Worm (Caenorhabditis elegans) whole organism, mixed stage, embryonic: ENCODE measurements around the gene F45G2.7.

Source experiments
- M03D4.4 ChIP-seq: sonication (generic microtip); optimal IDR thresholded peaks from 2 replicates; lab custom pipeline; 2017; ENCODE audit warnings: mild to moderate bottlenecking, missing genetic modification characterization, missing compliant biosample characterization
- bed-3 ChIP-seq: fragments of 200-800 bp; sonication (Bioruptor generic); optimal IDR thresholded peaks from 3 replicates; lab custom pipeline; 2018; ENCODE audit warnings: mild to moderate bottlenecking, missing genetic modification characterization, moderate library complexity, missing compliant biosample characterization
- blmp-1 ChIP-seq: fragments of 150-350 bp; optimal IDR thresholded peaks from 2 replicates; lab custom pipeline; 2014; ENCODE audit warnings: missing biosample characterization, missing genetic modification characterization
- ceh-39 ChIP-seq: fragments of 150-350 bp; optimal IDR thresholded peaks from 2 replicates; lab custom pipeline; 2014; ENCODE audit warnings: missing biosample characterization, missing genetic modification characterization
- ceh-43 ChIP-seq: fragments of 200-800 bp; sonication (Bioruptor generic); optimal IDR thresholded peaks from 2 replicates; lab custom pipeline; 2018; ENCODE audit warnings: mild to moderate bottlenecking, missing genetic modification characterization, moderate library complexity, missing compliant biosample characterization
- ces-1 ChIP-seq: fragments of 150-350 bp; optimal IDR thresholded peaks from 2 replicates; lab custom pipeline; 2014; ENCODE audit warnings: missing biosample characterization, missing genetic modification reagents, missing genetic modification characterization
- cnd-1 ChIP-seq: fragments of 200-800 bp; sonication (Bioruptor generic); optimal IDR thresholded peaks from 2 replicates; lab custom pipeline; 2018; ENCODE audit warnings: mild to moderate bottlenecking, missing genetic modification characterization, missing compliant biosample characterization
- drap-1 ChIP-seq: fragments of 200-800 bp; sonication (Bioruptor generic); optimal IDR thresholded peaks from 3 replicates; lab custom pipeline; 2018; ENCODE audit warnings: mild to moderate bottlenecking, missing genetic modification characterization, missing compliant biosample characterization
- elt-1 ChIP-seq: sonication (generic microtip); optimal IDR thresholded peaks from 2 replicates; lab custom pipeline; 2017; ENCODE audit warnings: missing genetic modification characterization, mild to moderate bottlenecking, missing compliant biosample characterization, antibody characterized with exemption, moderate library complexity, borderline replicate concordance; ENCODE audit not compliant: insufficient read depth
- elt-3 ChIP-seq: fragments of 150-350 bp; optimal IDR thresholded peaks from 2 replicates; lab custom pipeline; 2014; ENCODE audit warnings: missing biosample characterization, missing genetic modification characterization
- flh-1 ChIP-seq: fragments of 200-800 bp; sonication (Bioruptor generic); optimal IDR thresholded peaks from 2 replicates; lab custom pipeline; 2018; ENCODE audit warnings: mild to moderate bottlenecking, missing genetic modification characterization, moderate library complexity, missing compliant biosample characterization
- ham-2 ChIP-seq: fragments of 200-800 bp; sonication (Bioruptor generic); optimal IDR thresholded peaks from 2 replicates; lab custom pipeline; 2018; ENCODE audit warnings: mild to moderate bottlenecking, missing genetic modification characterization, missing compliant biosample characterization
- hlh-1 ChIP-seq: fragments of 150-350 bp; optimal IDR thresholded peaks from 2 replicates; lab custom pipeline; 2014; ENCODE audit warnings: missing biosample characterization, missing genetic modification reagents, missing genetic modification characterization
- lin-13 ChIP-seq: fragments of 150-350 bp; optimal IDR thresholded peaks from 2 replicates; lab custom pipeline; 2014; ENCODE audit warnings: missing biosample characterization, missing genetic modification characterization
- lin-32 ChIP-seq: fragments of 200-800 bp; sonication (Bioruptor generic); optimal IDR thresholded peaks from 2 replicates; lab custom pipeline; 2018; ENCODE audit warnings: mild to moderate bottlenecking, missing genetic modification characterization, missing compliant biosample characterization
- lsy-2 ChIP-seq: fragments of 150-350 bp; optimal IDR thresholded peaks from 2 replicates; lab custom pipeline; 2014; ENCODE audit warnings: missing biosample characterization, missing genetic modification characterization
- mab-5 ChIP-seq: fragments of 150-350 bp; optimal IDR thresholded peaks from 2 replicates; lab custom pipeline; 2014; ENCODE audit warnings: missing biosample characterization, missing genetic modification characterization
- mep-1 ChIP-seq: fragments of 150-350 bp; optimal IDR thresholded peaks from 2 replicates; lab custom pipeline; 2017; ENCODE audit warnings: missing biosample characterization, missing genetic modification reagents, missing genetic modification characterization, inconsistent platforms
- mls-2 ChIP-seq: sonication (generic microtip); optimal IDR thresholded peaks from 2 replicates; lab custom pipeline; 2016; ENCODE audit warnings: mild to moderate bottlenecking, missing genetic modification characterization, moderate library complexity, missing compliant biosample characterization
- nhr-12 ChIP-seq: fragments of 150-350 bp; optimal IDR thresholded peaks from 2 replicates; lab custom pipeline; 2014; ENCODE audit warnings: missing biosample characterization, missing genetic modification characterization
- nhr-2 ChIP-seq: fragments of 150-350 bp; optimal IDR thresholded peaks from 2 replicates; lab custom pipeline; 2014; ENCODE audit warnings: missing biosample characterization, missing genetic modification characterization
- nhr-237 ChIP-seq: fragments of 150-350 bp; optimal IDR thresholded peaks from 2 replicates; lab custom pipeline; 2014; ENCODE audit warnings: missing biosample characterization, missing genetic modification characterization
- nhr-28 ChIP-seq: fragments of 150-350 bp; optimal IDR thresholded peaks from 2 replicates; lab custom pipeline; 2014; ENCODE audit warnings: missing biosample characterization, missing genetic modification characterization
- nhr-76 ChIP-seq: sonication (generic microtip); optimal IDR thresholded peaks from 2 replicates; lab custom pipeline; 2017; ENCODE audit warnings: missing biosample characterization, missing genetic modification characterization
- pha-4 ChIP-seq: fragments of 150-350 bp; optimal IDR thresholded peaks from 2 replicates; lab custom pipeline; 2018; ENCODE audit warnings: missing biosample characterization, missing genetic modification reagents, missing genetic modification characterization
- sem-2 ChIP-seq: fragments of 200-800 bp; sonication (Bioruptor generic); optimal IDR thresholded peaks from 2 replicates; lab custom pipeline; 2018; ENCODE audit warnings: mild to moderate bottlenecking, missing genetic modification characterization, missing compliant biosample characterization
- snpc-4 ChIP-seq: fragments of 150-350 bp; optimal IDR thresholded peaks from 2 replicates; lab custom pipeline; 2014; ENCODE audit warnings: missing biosample characterization, missing genetic modification characterization
- sptf-1 ChIP-seq: sonication (generic microtip); optimal IDR thresholded peaks from 2 replicates; lab custom pipeline; 2017; ENCODE audit warnings: mild to moderate bottlenecking, missing genetic modification characterization, moderate library complexity, missing compliant biosample characterization
- tbx-8 ChIP-seq: fragments of 200-800 bp; sonication (Bioruptor generic); optimal IDR thresholded peaks from 2 replicates; lab custom pipeline; 2018; ENCODE audit warnings: mild to moderate bottlenecking, missing genetic modification characterization, moderate library complexity, missing compliant biosample characterization
- unc-120 ChIP-seq: sonication (generic microtip); optimal IDR thresholded peaks from 2 replicates; lab custom pipeline; 2017; ENCODE audit warnings: missing genetic modification characterization, missing compliant biosample characterization; ENCODE audit not compliant: poor library complexity, severe bottlenecking
- unc-39 ChIP-seq: fragments of 150-350 bp; optimal IDR thresholded peaks from 2 replicates; lab custom pipeline; 2014; ENCODE audit warnings: missing biosample characterization, missing genetic modification characterization
- unc-62 ChIP-seq: fragments of 150-350 bp; optimal IDR thresholded peaks from 2 replicates; lab custom pipeline; 2014; ENCODE audit warnings: missing biosample characterization, missing genetic modification reagents, missing genetic modification characterization
- zip-8 ChIP-seq: fragments of 150-350 bp; optimal IDR thresholded peaks from 2 replicates; lab custom pipeline; 2014; ENCODE audit warnings: missing biosample characterization, missing genetic modification characterization
- ztf-11 ChIP-seq: fragments of 150-350 bp; optimal IDR thresholded peaks from 2 replicates; lab custom pipeline; 2014; ENCODE audit warnings: missing biosample characterization, missing genetic modification characterization

The F45G2.7 gene

DNA sequence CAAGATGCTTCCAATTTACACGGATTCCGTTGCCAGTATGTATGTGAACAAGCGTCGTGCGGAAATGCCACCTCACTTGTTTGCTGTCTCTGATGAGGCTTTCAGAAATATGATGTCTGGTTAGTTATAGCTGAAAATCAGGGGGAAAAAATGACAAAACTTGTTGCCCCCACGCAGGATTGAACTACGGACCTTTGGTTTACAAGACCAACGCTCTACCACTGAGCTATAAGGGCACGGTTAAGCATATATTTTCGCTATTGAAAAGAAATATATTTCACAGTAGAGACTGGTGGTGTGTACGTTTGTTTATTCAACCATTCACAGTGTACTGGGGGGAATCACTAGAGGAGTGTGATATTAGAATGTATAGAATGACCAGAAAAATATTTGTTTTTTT, 23.1 kb downstream of the F45G2.7 start:
- TF ChIP-seq mls-2: no peak
- no peak for TF ChIP-seq nhr-28 (tag; lab: Kevin White, UChicago)
- no peak for TF ChIP-seq lsy-2 (tag; lab: Kevin White, UChicago)
- no peak for TF ChIP-seq lin-32 (GFP tag; lab: Kevin White, UChicago)
- TF ChIP-seq unc-39 (tag; lab: Kevin White, UChicago): no peak
- TF ChIP-seq nhr-76 (tag; lab: Kevin White, UChicago): no peak
- TF ChIP-seq drap-1 (GFP tag; lab: Kevin White, UChicago): no peak
- TF ChIP-seq ces-1: no peak
- no peak for TF ChIP-seq ham-2 (GFP tag; lab: Kevin White, UChicago)
- no peak for TF ChIP-seq M03D4.4 (tag; lab: Kevin White, UChicago)
- TF ChIP-seq elt-1 (tag; lab: Kevin White, UChicago): no peak
- TF ChIP-seq nhr-237: no peak
- no peak for TF ChIP-seq ztf-11 (tag; lab: Kevin White, UChicago)
- no peak for TF ChIP-seq bed-3
- no peak for TF ChIP-seq sem-2 (GFP tag; lab: Kevin White, UChicago)
- no peak for TF ChIP-seq blmp-1 (tag; lab: Kevin White, UChicago)
- TF ChIP-seq nhr-12 (tag; lab: Kevin White, UChicago): no peak
- TF ChIP-seq zip-8 (tag; lab: Kevin White, UChicago): no peak
- no peak for TF ChIP-seq pha-4 (tag; lab: Kevin White, UChicago)

DNA sequence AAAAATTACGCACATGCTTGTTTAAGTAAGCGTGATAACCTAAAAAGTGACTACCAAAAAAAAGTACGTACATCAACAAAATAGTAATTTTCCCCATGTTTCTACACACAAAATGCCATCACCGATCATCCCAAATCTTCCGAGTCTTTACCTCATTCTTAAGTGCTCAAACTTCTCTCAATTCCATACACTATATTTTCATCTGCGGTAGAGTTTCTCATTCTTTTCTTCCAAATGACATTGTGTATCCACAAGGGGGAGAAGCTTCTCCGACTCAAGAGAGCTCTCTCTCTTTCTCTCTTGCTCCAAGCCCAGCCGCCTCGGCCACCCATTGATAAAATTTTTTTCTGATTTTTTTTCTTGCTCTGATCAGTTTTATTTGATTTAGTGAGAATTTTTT, 24.8 kb downstream of the F45G2.7 start, which contains the start of gene myo-6:
Gene myo-6 (plus strand): TSS at position 301 of the 400 bp plus-strand sequence.
- TF ChIP-seq ceh-39 (tag; lab: Kevin White, UChicago) (no peak), cnd-1 (tag; lab: Kevin White, UChicago) (no peak), nhr-237 (no peak), ztf-11 (tag; lab: Kevin White, UChicago) (no peak), unc-62 (no peak), lin-13 (tag; lab: Kevin White, UChicago) (no peak), lin-32 (GFP tag; lab: Kevin White, UChicago) (no peak), hlh-1 (no peak), ceh-43 (GFP tag; lab: Kevin White, UChicago) (no peak), nhr-2 (tag; lab: Kevin White, UChicago) (no peak), blmp-1 (tag; lab: Kevin White, UChicago) (no peak), ham-2 (GFP tag; lab: Kevin White, UChicago) (no peak), unc-39 (tag; lab: Kevin White, UChicago) (no peak), nhr-76 (tag; lab: Kevin White, UChicago) (no peak), tbx-8 (GFP tag; lab: Kevin White, UChicago) (no peak), lsy-2 (tag; lab: Kevin White, UChicago) (no peak)

- TF ChIP-seq flh-1 (GFP tag; lab: Kevin White, UChicago) (no peak), ztf-11 (tag; lab: Kevin White, UChicago) (no peak)
Measured at ce11 chrIII:13405504-13405903, 28.8 kb downstream of the F45G2.7 start, which contains the start of gene nas-1. nas-1 (plus strand) TSS chrIII:13405804.

ce11 chrIII:13404418-13404817, 29.9 kb downstream of the F45G2.7 start, which contains the start of gene ttr-52:
ttr-52 (plus strand) TSS chrIII:13404718.
- no peak for TF ChIP-seq mep-1 (tag; lab: Kevin White, UChicago)
- TF ChIP-seq ceh-39 (tag; lab: Kevin White, UChicago): no peak
- no peak for TF ChIP-seq sptf-1 (tag; lab: Kevin White, UChicago)
- no peak for TF ChIP-seq unc-39 (tag; lab: Kevin White, UChicago)
- no peak for TF ChIP-seq blmp-1 (tag; lab: Kevin White, UChicago)
- no peak for TF ChIP-seq lin-32 (GFP tag; lab: Kevin White, UChicago)
- TF ChIP-seq lsy-2 (tag; lab: Kevin White, UChicago): no peak
- no peak for TF ChIP-seq lin-13 (tag; lab: Kevin White, UChicago)
- no peak for TF ChIP-seq drap-1 (GFP tag; lab: Kevin White, UChicago)
- no peak for TF ChIP-seq bed-3
- TF ChIP-seq snpc-4: no peak

DNA sequence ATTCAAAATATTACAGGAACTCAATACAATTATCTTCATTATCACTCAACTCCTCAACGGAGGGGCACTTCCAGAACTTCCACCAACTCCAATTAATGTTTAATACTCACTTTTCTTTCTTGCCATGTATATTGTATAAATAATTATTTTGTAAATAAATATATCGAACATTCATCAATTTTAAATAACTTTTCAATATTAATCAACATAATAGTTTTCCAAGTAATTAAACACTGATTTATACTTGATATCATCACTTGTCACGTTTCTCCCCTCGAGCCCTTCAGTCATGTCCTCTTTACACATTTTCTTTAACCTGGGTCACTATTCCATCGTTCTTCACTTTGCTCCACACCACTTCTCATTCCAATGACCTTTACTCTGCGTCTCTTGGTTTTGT, 31.4 kb downstream of the F45G2.7 start, which contains the start of gene mig-18:
Gene mig-18 (plus strand): TSS at position 301 of the 400 bp plus-strand sequence.
- no peak for TF ChIP-seq hlh-1
- no peak for TF ChIP-seq mls-2
- no peak for TF ChIP-seq elt-1 (tag; lab: Kevin White, UChicago)
- no peak for TF ChIP-seq nhr-2 (tag; lab: Kevin White, UChicago)
- TF ChIP-seq ceh-43 (GFP tag; lab: Kevin White, UChicago): no peak
- no peak for TF ChIP-seq mab-5 (tag; lab: Kevin White, UChicago)
- TF ChIP-seq sptf-1 (tag; lab: Kevin White, UChicago): no peak
- TF ChIP-seq elt-3 (tag; lab: Kevin White, UChicago): no peak
- no peak for TF ChIP-seq cnd-1 (tag; lab: Kevin White, UChicago)
- no peak for TF ChIP-seq unc-39 (tag; lab: Kevin White, UChicago)
- no peak for TF ChIP-seq zip-8 (tag; lab: Kevin White, UChicago)
- no peak for TF ChIP-seq bed-3
- TF ChIP-seq mep-1 (tag; lab: Kevin White, UChicago): no peak
- no peak for TF ChIP-seq unc-62
- no peak for TF ChIP-seq M03D4.4 (tag; lab: Kevin White, UChicago)
- no peak for TF ChIP-seq unc-120 (tag; lab: Kevin White, UChicago)
- TF ChIP-seq nhr-76 (tag; lab: Kevin White, UChicago): no peak
